Fruit fly (Drosophila melanogaster) whole organism, embryonic: ENCODE results near the gene papi.

ENCODE experiments used
- Awh ChIP-seq: fragments of 200-800 bp; sonication (Bioruptor generic); IDR thresholded peaks from 2 replicates; pipeline ENCODE4, ENCODE4 v1.3.6; 2022; ENCODE audit warnings: missing biosample characterization, missing genetic modification characterization
- BtbVII ChIP-seq: fragments of 200-800 bp; sonication (Bioruptor generic); optimal IDR thresholded peaks from 3 replicates; lab custom pipeline; 2017; ENCODE audit warnings: missing biosample characterization, mild to moderate bottlenecking, missing genetic modification characterization
- Bteb2 ChIP-seq: fragments of 200-800 bp; sonication (Bioruptor generic); optimal IDR thresholded peaks from 2 replicates; lab custom pipeline; 2016; ENCODE audit warnings: missing biosample characterization, missing genetic modification characterization
- CG10366 ChIP-seq: fragments of 200-800 bp; sonication (Bioruptor generic); IDR thresholded peaks from 2 replicates; pipeline ENCODE4 v1.3.6; 2022; ENCODE audit warnings: missing biosample characterization, missing genetic modification characterization
- CG10565 ChIP-seq: fragments of 200-800 bp; sonication (Bioruptor generic); optimal IDR thresholded peaks from 3 replicates; lab custom pipeline; 2016; ENCODE audit warnings: missing biosample characterization, mild to moderate bottlenecking, missing genetic modification characterization
- CG11696 ChIP-seq: fragments of 200-800 bp; sonication (Bioruptor generic); IDR thresholded peaks from 2 replicates; pipeline ENCODE4 v1.3.6; 2022; ENCODE audit warnings: missing biosample characterization, missing genetic modification characterization
- CG12104 ChIP-seq: fragments of 200-800 bp; sonication (Bioruptor generic); optimal IDR thresholded peaks from 3 replicates; lab custom pipeline; 2016; ENCODE audit warnings: missing biosample characterization, missing genetic modification characterization
- CG15011 ChIP-seq: fragments of 200-800 bp; sonication (Bioruptor generic); optimal IDR thresholded peaks from 3 replicates; lab custom pipeline; 2018; ENCODE audit warnings: missing biosample characterization, mild to moderate bottlenecking, missing genetic modification characterization
- CG15479 ChIP-seq: fragments of 200-800 bp; sonication (Bioruptor generic); optimal IDR thresholded peaks from 3 replicates; lab custom pipeline; 2019; ENCODE audit warnings: missing biosample characterization, mild to moderate bottlenecking, missing genetic modification characterization, moderate library complexity
- CG16779 ChIP-seq: fragments of 200-800 bp; sonication (Bioruptor generic); IDR thresholded peaks from 2 replicates; pipeline ENCODE4 v1.3.6; 2022; ENCODE audit warnings: missing biosample characterization, missing genetic modification characterization
- CG2116 ChIP-seq: fragments of 200-800 bp; sonication (Bioruptor generic); optimal IDR thresholded peaks from 3 replicates; lab custom pipeline; 2018; ENCODE audit warnings: missing biosample characterization, mild to moderate bottlenecking, missing genetic modification characterization
- CG2129 ChIP-seq: fragments of 200-800 bp; sonication (Bioruptor generic); IDR thresholded peaks from 2 replicates; pipeline ENCODE4 v1.3.6; 2022; ENCODE audit warnings: missing biosample characterization, missing genetic modification characterization; ENCODE audit not compliant: partially characterized antibody
- CG2202 ChIP-seq: fragments of 200-800 bp; sonication (Bioruptor generic); optimal IDR thresholded peaks from 2 replicates; lab custom pipeline; 2018; ENCODE audit warnings: missing biosample characterization, mild to moderate bottlenecking, missing genetic modification characterization
- CG33557 ChIP-seq: fragments of 200-800 bp; sonication (Bioruptor generic); optimal IDR thresholded peaks from 2 replicates; lab custom pipeline; 2019; ENCODE audit warnings: missing biosample characterization, mild to moderate bottlenecking, missing genetic modification characterization, moderate library complexity
- CG3838 ChIP-seq: fragments of 200-800 bp; sonication (Bioruptor generic); optimal IDR thresholded peaks from 3 replicates; lab custom pipeline; 2016; ENCODE audit warnings: missing biosample characterization, missing genetic modification characterization
- CG4282 ChIP-seq: fragments of 200-800 bp; sonication (Bioruptor generic); optimal IDR thresholded peaks from 2 replicates; lab custom pipeline; 2016; ENCODE audit warnings: missing biosample characterization, missing genetic modification characterization
- CG4617 ChIP-seq: fragments of 200-800 bp; sonication (Bioruptor generic); optimal IDR thresholded peaks from 3 replicates; lab custom pipeline; 2016; ENCODE audit warnings: missing biosample characterization, missing genetic modification characterization, borderline replicate concordance
- CG4854 ChIP-seq: fragments of 200-800 bp; sonication (Bioruptor generic); optimal IDR thresholded peaks from 2 replicates; lab custom pipeline; 2016; ENCODE audit warnings: missing biosample characterization, missing genetic modification characterization, inconsistent platforms
- CG6654 ChIP-seq: fragments of 200-800 bp; sonication (Bioruptor generic); optimal IDR thresholded peaks from 2 replicates; lab custom pipeline; 2017; ENCODE audit warnings: missing biosample characterization, mild to moderate bottlenecking, missing genetic modification characterization
- CG6683 ChIP-seq: fragments of 200-800 bp; sonication (Bioruptor generic); optimal IDR thresholded peaks from 2 replicates; lab custom pipeline; 2017; ENCODE audit warnings: missing biosample characterization, mild to moderate bottlenecking, missing genetic modification characterization, missing genetic modification reagents
- CG8089 ChIP-seq: fragments of 200-800 bp; sonication (Bioruptor generic); optimal IDR thresholded peaks from 3 replicates; lab custom pipeline; 2016; ENCODE audit warnings: missing biosample characterization, missing genetic modification characterization
- CG9215 ChIP-seq: fragments of 200-800 bp; sonication (Bioruptor generic); IDR thresholded peaks from 2 replicates; pipeline ENCODE4 v1.3.6; 2022; ENCODE audit warnings: missing biosample characterization, missing genetic modification characterization
- CG9727 ChIP-seq: fragments of 200-800 bp; sonication (Bioruptor generic); optimal IDR thresholded peaks from 3 replicates; lab custom pipeline; 2017; ENCODE audit warnings: missing biosample characterization, mild to moderate bottlenecking, missing genetic modification characterization
- CG9797 ChIP-seq: fragments of 200-800 bp; sonication (Bioruptor generic); optimal IDR thresholded peaks from 3 replicates; lab custom pipeline; 2018; ENCODE audit warnings: missing biosample characterization, mild to moderate bottlenecking, missing genetic modification characterization
- CG9876 ChIP-seq: fragments of 200-800 bp; sonication (Bioruptor generic); optimal IDR thresholded peaks from 2 replicates; lab custom pipeline; 2016; ENCODE audit warnings: missing biosample characterization, missing genetic modification characterization
- Chrac-16 ChIP-seq: fragments of 200-800 bp; sonication (Bioruptor generic); optimal IDR thresholded peaks from 3 replicates; lab custom pipeline; 2016; ENCODE audit warnings: missing biosample characterization, missing genetic modification characterization
- Fer1 ChIP-seq: fragments of 200-800 bp; sonication (Bioruptor generic); optimal IDR thresholded peaks from 2 replicates; lab custom pipeline; 2017; ENCODE audit warnings: missing biosample characterization, mild to moderate bottlenecking, missing genetic modification characterization
- GATAe ChIP-seq: fragments of 200-800 bp; sonication (Bioruptor generic); conservative IDR thresholded peaks from 2 replicates; pipeline ENCODE4 v1.3.6; 2022; ENCODE audit warnings: missing biosample characterization, missing genetic modification characterization
- Hmr ChIP-seq: fragments of 200-800 bp; sonication (Bioruptor generic); optimal IDR thresholded peaks from 3 replicates; lab custom pipeline; 2017; ENCODE audit warnings: mild to moderate bottlenecking, missing biosample characterization, missing genetic modification reagents, missing genetic modification characterization
- Hr39 ChIP-seq: fragments of >200 bp; optimal IDR thresholded peaks from 2 replicates; lab custom pipeline; 2017
- Six4 ChIP-seq: fragments of 200-800 bp; sonication (Bioruptor generic); optimal IDR thresholded peaks from 2 replicates; lab custom pipeline; 2016; ENCODE audit warnings: missing biosample characterization, missing genetic modification characterization
- Stat92E ChIP-seq, 3 experiments: fragments of >200 bp in 2 of 3; fragments of 200-800 bp in 1 of 3; sonication (Bioruptor generic) in 1 of 3; optimal IDR thresholded peaks; 2 replicates each; lab custom pipeline; 2017 to 2019; ENCODE audit warnings: missing biosample characterization in 3 of 3, missing genetic modification characterization in 3 of 3, mild to moderate bottlenecking in 1 of 3, moderate library complexity in 1 of 3
- ac ChIP-seq: fragments of 200-800 bp; sonication (Bioruptor generic); optimal IDR thresholded peaks from 3 replicates; lab custom pipeline; 2017; ENCODE audit warnings: missing biosample characterization, mild to moderate bottlenecking, missing genetic modification characterization
- ara ChIP-seq: fragments of 200-800 bp; sonication (Bioruptor generic); IDR thresholded peaks from 2 replicates; pipeline ENCODE4 v1.3.6; 2022; ENCODE audit warnings: missing biosample characterization, missing genetic modification characterization
- croc ChIP-seq: fragments of 200-800 bp; sonication (Bioruptor generic); conservative IDR thresholded peaks from 3 replicates; pipeline ENCODE4 v1.3.6; 2022; ENCODE audit warnings: missing biosample characterization, missing genetic modification characterization
- crol ChIP-seq: fragments of 200-800 bp; sonication (Bioruptor generic); IDR thresholded peaks from 2 replicates; pipeline ENCODE4 v1.3.6; 2022; ENCODE audit warnings: missing biosample characterization, missing genetic modification characterization
- dmrt99B ChIP-seq: fragments of 200-800 bp; sonication (Bioruptor generic); optimal IDR thresholded peaks from 2 replicates; lab custom pipeline; 2018; ENCODE audit warnings: missing biosample characterization, mild to moderate bottlenecking, missing genetic modification characterization, moderate library complexity
- fd3F ChIP-seq: fragments of 200-800 bp; sonication (Bioruptor generic); optimal IDR thresholded peaks from 2 replicates; lab custom pipeline; 2018; ENCODE audit warnings: missing biosample characterization, mild to moderate bottlenecking, missing genetic modification characterization, moderate library complexity
- fru ChIP-seq: fragments of >200 bp; optimal IDR thresholded peaks from 2 replicates; lab custom pipeline; 2017
- ftz-f1 ChIP-seq: fragments of 200-800 bp; sonication (Bioruptor generic); optimal IDR thresholded peaks from 2 replicates; lab custom pipeline; 2016; ENCODE audit warnings: missing biosample characterization, missing genetic modification characterization
- gcm2 ChIP-seq: fragments of 200-800 bp; sonication (Bioruptor generic); optimal IDR thresholded peaks from 2 replicates; lab custom pipeline; 2016; ENCODE audit warnings: missing biosample characterization, missing genetic modification characterization
- jing ChIP-seq: fragments of 200-800 bp; sonication (Bioruptor generic); optimal IDR thresholded peaks from 2 replicates; lab custom pipeline; 2018; ENCODE audit warnings: missing biosample characterization, mild to moderate bottlenecking, missing genetic modification characterization
- knrl ChIP-seq: fragments of 200-800 bp; sonication (Bioruptor generic); IDR thresholded peaks from 3 replicates; pipeline ENCODE4 v1.3.6; 2022; ENCODE audit warnings: missing biosample characterization, missing genetic modification characterization; ENCODE audit not compliant: partially characterized antibody
- oc ChIP-seq: fragments of 200-800 bp; sonication (Bioruptor generic); optimal IDR thresholded peaks from 2 replicates; lab custom pipeline; 2018; ENCODE audit warnings: missing biosample characterization, mild to moderate bottlenecking, missing genetic modification characterization, moderate library complexity
- prd ChIP-seq, 3 experiments: fragments of >200 bp in 2 of 3; fragments of 200-800 bp in 1 of 3; sonication (Bioruptor generic) in 1 of 3; optimal IDR thresholded peaks in 2 of 3; IDR thresholded peaks in 1 of 3; 2 replicates in 2 of 3; 3 replicates in 1 of 3; pipeline versions ENCODE4 v1.3.6 to Lab custom; 2017 to 2022; ENCODE audit warnings: missing biosample characterization in 1 of 3, missing genetic modification characterization in 1 of 3
- run ChIP-seq: fragments of 200-800 bp; sonication (Bioruptor generic); optimal IDR thresholded peaks from 3 replicates; lab custom pipeline; 2018; ENCODE audit warnings: missing biosample characterization, mild to moderate bottlenecking, missing genetic modification characterization
- tin ChIP-seq: fragments of 200-800 bp; sonication (Bioruptor generic); optimal IDR thresholded peaks from 3 replicates; lab custom pipeline; 2016; ENCODE audit warnings: missing biosample characterization, missing genetic modification characterization

papi gene

DNA sequence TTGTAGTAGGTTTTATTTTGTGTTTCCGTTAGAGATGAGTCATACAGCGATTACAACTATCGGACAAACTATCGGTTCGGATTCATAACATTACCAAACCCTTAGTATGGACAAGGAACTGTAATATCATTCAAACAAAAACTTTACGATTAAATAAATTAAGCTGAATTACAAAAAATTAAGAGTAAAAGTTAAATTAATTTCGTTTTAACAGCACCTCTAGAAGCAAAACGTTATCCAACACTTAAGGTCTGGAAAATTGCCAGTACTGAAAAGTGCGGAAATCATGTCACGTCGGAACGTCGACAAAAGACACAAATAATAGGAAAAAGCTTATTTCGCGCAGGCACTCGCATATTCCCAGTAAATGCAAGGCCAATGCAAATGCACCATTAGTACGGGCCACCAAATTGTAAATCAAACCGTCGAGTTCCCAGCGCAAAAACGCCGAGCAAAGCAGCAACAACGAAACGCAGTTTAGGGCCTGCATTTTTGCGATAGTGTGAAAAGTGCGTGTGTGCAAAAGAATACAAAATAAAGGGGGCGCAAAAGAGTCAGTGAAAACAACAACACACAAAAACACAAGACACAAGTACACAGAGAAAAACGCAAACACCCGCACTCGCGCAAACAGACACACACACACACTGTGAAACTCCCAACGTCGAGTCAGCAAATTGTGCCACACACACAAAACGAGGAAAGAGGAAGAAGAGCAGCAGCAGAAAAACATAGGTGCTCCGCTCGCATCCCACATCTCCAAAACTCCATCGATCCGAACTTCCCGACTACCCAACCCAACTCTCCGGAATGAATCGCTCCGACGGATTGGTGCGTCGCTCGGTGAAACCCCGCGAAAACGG lies 5.9 kb downstream of the papi start, which contains the start of the genes CG15387 and sau (continued):
- TF ChIP-seq tin, result peak; percentile 90

DNA sequence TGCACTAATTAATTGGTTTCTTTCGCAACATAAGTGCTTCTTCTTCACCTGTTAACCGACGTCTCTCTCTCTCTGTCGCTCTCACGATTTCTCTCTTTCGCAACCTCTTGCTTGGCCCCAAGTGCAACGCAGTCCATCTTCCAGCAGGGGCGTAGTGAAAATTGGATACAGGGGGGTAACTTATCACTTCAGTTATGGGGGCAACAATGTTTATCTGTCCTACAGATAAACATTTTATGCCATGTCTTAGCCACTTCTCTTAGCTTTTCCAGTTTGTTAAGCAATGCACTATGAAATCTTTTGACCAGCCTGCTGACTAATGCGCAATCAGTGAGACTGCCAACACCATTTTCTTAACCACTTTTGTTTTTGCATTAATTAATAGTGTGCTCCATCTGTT lies 6.8 kb downstream of the papi start:
- TF ChIP-seq CG2202 (tag; lab: Kevin White, UChicago) (no peak), CG33557 (no peak), dmrt99B (tag; lab: Kevin White, UChicago) (peak; percentile 72), Fer1 (GFP tag; lab: Kevin White, UChicago) (peak; percentile 48), CG15479 (GFP tag; lab: Kevin White, UChicago) (no peak), Chrac-16 (GFP tag; lab: Kevin White, UChicago) (peak; percentile 31), Stat92E (GFP tag; optimal IDR thresholded peaks at IDR 0.05; lab: Kevin White, UChicago) (no peak), Hr39 (lab: Kevin White, UChicago) (no peak), CG3838 (GFP tag; lab: Kevin White, UChicago) (no peak), crol (GFP tag; lab: Robert Waterston, UW) (no peak), CG6654 (GFP tag; lab: Kevin White, UChicago) (no peak), BtbVII (peak; percentile 35), CG10565 (GFP tag; lab: Kevin White, UChicago) (no peak), ac (GFP tag; lab: Kevin White, UChicago) (no peak), CG9876 (peak; percentile 23), CG8089 (GFP tag; lab: Kevin White, UChicago) (peak; percentile 20), CG2116 (GFP tag; lab: Kevin White, UChicago) (peak; percentile 21), CG6683 (GFP tag; lab: Kevin White, UChicago) (no peak), croc (GFP tag; lab: Robert Waterston, UW) (no peak), Hmr (GFP tag; lab: Kevin White, UChicago) (peak; percentile 40), Bteb2 (GFP tag; lab: Kevin White, UChicago) (no peak), CG4282 (GFP tag; lab: Kevin White, UChicago) (no peak), oc (no peak), Awh (GFP tag; lab: Robert Waterston, UW) (no peak; the same call in none of the 2 replicates), gcm2 (GFP tag; lab: Kevin White, UChicago) (peak; percentile 63), CG11696 (GFP tag; lab: Robert Waterston, UW) (peak; percentile 26; the same call in 1 of the 2 replicates), run (tag; lab: Kevin White, UChicago) (no peak), fru (no peak), CG9727 (GFP tag; lab: Kevin White, UChicago) (no peak), CG10366 (GFP tag; lab: Robert Waterston, UW) (no peak; the same call in 1 of the 2 replicates), Six4 (GFP tag; lab: Kevin White, UChicago) (peak; percentile 27), fd3F (GFP tag; lab: Kevin White, UChicago) (no peak), CG16779 (GFP tag; lab: Robert Waterston, UW) (no peak), ara (peak; percentile 71), CG12104 (GFP tag; lab: Kevin White, UChicago) (peak; percentile 14), CG9797 (GFP tag; lab: Kevin White, UChicago) (no peak), CG2129 (GFP tag; lab: Robert Waterston, UW) (no peak), ftz-f1 (GFP tag; lab: Kevin White, UChicago) (no peak), CG4617 (GFP tag; lab: Kevin White, UChicago) (no peak), CG9215 (GFP tag; lab: Robert Waterston, UW) (no peak), knrl (GFP tag; lab: Robert Waterston, UW) (no peak), CG15011 (GFP tag; lab: Kevin White, UChicago) (no peak), CG4854 (GFP tag; lab: Kevin White, UChicago) (no peak), prd (optimal IDR thresholded peaks at IDR 0.05; lab: Kevin White, UChicago) (no peak), prd (GFP tag; IDR thresholded peaks at IDR 0.05; lab: Robert Waterston, UW) (peak; percentile 51; the same call in 2 of the 3 replicates), GATAe (GFP tag; lab: Robert Waterston, UW) (0 out of 2 replicates have a peak, but pooled peaks have one; percentile 16), jing (GFP tag; lab: Kevin White, UChicago) (no peak)
